Worm (Caenorhabditis elegans): ENCODE results near the gene srh-282.

DNA sequence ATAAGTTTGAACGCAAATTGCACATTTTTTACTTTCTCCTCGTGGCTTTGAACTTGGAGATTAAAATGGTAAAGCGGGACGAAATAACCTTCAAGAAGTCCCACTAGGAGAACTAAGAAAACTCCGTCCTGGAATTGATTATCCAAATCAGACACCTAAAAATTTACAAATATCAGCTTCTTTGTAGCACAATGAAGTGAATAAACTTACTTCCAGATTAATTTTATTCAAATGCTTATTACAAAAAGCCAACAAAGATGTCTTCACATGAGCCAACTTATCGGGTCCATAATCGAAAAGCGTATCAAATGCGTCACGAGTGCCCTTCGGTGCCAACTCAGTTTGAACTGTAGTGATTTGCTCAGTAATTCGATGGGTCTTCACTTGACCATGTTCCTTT is 10.7 kb downstream of the srh-282 start:
- TF ChIP-seq lin-40 (tag; optimal IDR thresholded peaks at IDR 0.05) = no peak
- TF ChIP-seq unc-62 (GFP tag; optimal IDR thresholded peaks at IDR 0.05) = no peak
- no peak for TF ChIP-seq cebp-1 (GFP tag; IDR thresholded peaks at IDR 0.05)
- no peak for TF ChIP-seq cebp-1 (tag; optimal IDR thresholded peaks at IDR 0.05)
- TF ChIP-seq pha-4 (tag; optimal IDR thresholded peaks at IDR 0.05) = no peak
- TF ChIP-seq mel-28 (tag; optimal IDR thresholded peaks at IDR 0.05; ENCODE audit: borderline replicate concordance) = no peak
- TF ChIP-seq him-1 (tag; optimal IDR thresholded peaks at IDR 0.05) = no peak
- no peak for TF ChIP-seq lsy-27 (tag; optimal IDR thresholded peaks at IDR 0.05; ENCODE audit: borderline replicate concordance, insufficient read depth)
- no peak for TF ChIP-seq sea-2 (GFP tag; IDR thresholded peaks at IDR 0.05)

Data from whole organism, young adult.